Worm (Caenorhabditis elegans): Measurements from ENCODE around the gene T22D1.17.

ce11 chrIV:6879666-6880210 is 26.1 kb upstream of the T22D1.17 start:
- TF ChIP-seq lin-13 (GFP tag; optimal IDR thresholded peaks at IDR 0.05) = no peak
- no peak for TF ChIP-seq snpc-4 (tag; optimal IDR thresholded peaks at IDR 0.05)
- no peak for TF ChIP-seq ZK546.5 (tag; optimal IDR thresholded peaks at IDR 0.05)
- no peak for TF ChIP-seq zag-1 (tag; optimal IDR thresholded peaks at IDR 0.05)
- no peak for TF ChIP-seq R02D3.7 (tag; optimal IDR thresholded peaks at IDR 0.05)
- TF ChIP-seq ama-1 (optimal IDR thresholded peaks at IDR 0.05) = no peak
- no peak for TF ChIP-seq ztf-4 (tag; optimal IDR thresholded peaks at IDR 0.05)
- no peak for TF ChIP-seq nhr-12 (tag; optimal IDR thresholded peaks at IDR 0.05)
- no peak for TF ChIP-seq nhr-11 (tag; optimal IDR thresholded peaks at IDR 0.05)
- TF ChIP-seq elt-1 (tag; optimal IDR thresholded peaks at IDR 0.05) = no peak
- no peak for TF ChIP-seq unc-62 (GFP tag; optimal IDR thresholded peaks at IDR 0.05)

Data from whole organism, L2 larva.